Fruit fly (Drosophila melanogaster): Measurements from ENCODE around the gene Ak3.

Gene Ak3

dm6 chr3R:10885422-10886081 is 3.8 kb downstream of the Ak3 start, which contains the start of gene Leash:
Gene Leash, plus strand, starts transcription at chr3R:10885540.
- TF ChIP-seq CG32121 (GFP tag; IDR thresholded peaks at IDR 0.05) (peak; percentile 29; the same call in 1 of the 2 replicates), CG17806 (tag; optimal IDR thresholded peaks at IDR 0.05) (no peak), Pif1A (GFP tag; optimal IDR thresholded peaks at IDR 0.05) (no peak), CG13204 (GFP tag; optimal IDR thresholded peaks at IDR 0.05) (peak; percentile 36), fd96Ca (GFP tag; IDR thresholded peaks at IDR 0.05) (0 out of 3 replicates have a peak, but pooled peaks have one; percentile 37), CG4496 (GFP tag; IDR thresholded peaks at IDR 0.05) (peak; percentile 6; the same call in 1 of the 3 replicates), CG34367 (tag; optimal IDR thresholded peaks at IDR 0.05) (no peak), CG8159 (tag; optimal IDR thresholded peaks at IDR 0.05) (peak; percentile 75)

- no peak for TF ChIP-seq CG8159 (tag; optimal IDR thresholded peaks at IDR 0.05)
- TF ChIP-seq gl (tag; optimal IDR thresholded peaks at IDR 0.05), result no peak
- TF ChIP-seq Pif1A (GFP tag; optimal IDR thresholded peaks at IDR 0.05), result no peak
- no peak for TF ChIP-seq CG17806 (tag; optimal IDR thresholded peaks at IDR 0.05)
- no peak for TF ChIP-seq Ets98B (GFP tag; IDR thresholded peaks at IDR 0.05)
- TF ChIP-seq CG32121 (GFP tag; IDR thresholded peaks at IDR 0.05), result no peak
- no peak for TF ChIP-seq CG14655 (GFP tag; optimal IDR thresholded peaks at IDR 0.05)
- TF ChIP-seq fd96Ca (GFP tag; IDR thresholded peaks at IDR 0.05), result no peak
- no peak for TF ChIP-seq Pif1B (GFP tag; optimal IDR thresholded peaks at IDR 0.05)
- TF ChIP-seq Snoo (tag; optimal IDR thresholded peaks at IDR 0.05), result no peak
- TF ChIP-seq CG34367 (tag; optimal IDR thresholded peaks at IDR 0.05), result no peak
- TF ChIP-seq D1 (tag; optimal IDR thresholded peaks at IDR 0.05), result no peak
- TF ChIP-seq CG8301 (tag; optimal IDR thresholded peaks at IDR 0.05), result no peak
- TF ChIP-seq rn (GFP tag; IDR thresholded peaks at IDR 0.05), result no peak
- no peak for TF ChIP-seq CG13204 (GFP tag; optimal IDR thresholded peaks at IDR 0.05)
These were observed 4.5 kb downstream of the Ak3 start, which contains the start of gene CG14696 for dm6 chr3R:10884678-10885421. Gene CG14696, minus strand, starts transcription at chr3R:10885001.

dm6 chr3R:10884031-10884677 is 5.2 kb downstream of the Ak3 start:
- TF ChIP-seq fd96Ca (GFP tag; IDR thresholded peaks at IDR 0.05) (peak; percentile 27; the same call in 1 of the 3 replicates), CG8159 (tag; optimal IDR thresholded peaks at IDR 0.05) (no peak), CG4496 (GFP tag; IDR thresholded peaks at IDR 0.05) (peak; percentile 68), Pif1B (GFP tag; optimal IDR thresholded peaks at IDR 0.05) (no peak), Snoo (tag; optimal IDR thresholded peaks at IDR 0.05) (no peak), CG17806 (tag; optimal IDR thresholded peaks at IDR 0.05) (no peak), gl (tag; optimal IDR thresholded peaks at IDR 0.05) (no peak), D1 (tag; optimal IDR thresholded peaks at IDR 0.05) (no peak), Ets98B (GFP tag; IDR thresholded peaks at IDR 0.05) (peak; percentile 38; the same call in 1 of the 2 replicates), CG15710 (tag; optimal IDR thresholded peaks at IDR 0.05) (no peak), CG34367 (tag; optimal IDR thresholded peaks at IDR 0.05) (no peak), CG10348 (GFP tag; IDR thresholded peaks at IDR 0.05) (no peak), CG13204 (GFP tag; optimal IDR thresholded peaks at IDR 0.05) (no peak), CG32121 (GFP tag; IDR thresholded peaks at IDR 0.05) (peak; percentile 59), CG12605 (GFP tag; IDR thresholded peaks at IDR 0.05) (0 out of 2 replicates have a peak, but pooled peaks have one; percentile 19), CG14655 (GFP tag; optimal IDR thresholded peaks at IDR 0.05) (no peak), rn (GFP tag; IDR thresholded peaks at IDR 0.05) (no peak), CG9948 (tag; optimal IDR thresholded peaks at IDR 0.05) (no peak)

dm6 chr3R:10881824-10882559 is 7.4 kb downstream of the Ak3 start, which contains the start of gene Tpc1:
Gene Tpc1, minus strand, starts transcription at chr3R:10882188.
- TF ChIP-seq CG12605 (GFP tag; IDR thresholded peaks at IDR 0.05) (no peak; the same call in 1 of the 2 replicates), CG10348 (GFP tag; IDR thresholded peaks at IDR 0.05) (no peak), CG8159 (tag; optimal IDR thresholded peaks at IDR 0.05) (no peak), CG14655 (GFP tag; optimal IDR thresholded peaks at IDR 0.05) (no peak), CG32121 (GFP tag; IDR thresholded peaks at IDR 0.05) (no peak), fd96Ca (GFP tag; IDR thresholded peaks at IDR 0.05) (no peak), CG17806 (tag; optimal IDR thresholded peaks at IDR 0.05) (no peak), CG13204 (GFP tag; optimal IDR thresholded peaks at IDR 0.05) (peak; percentile 95), Pif1B (GFP tag; optimal IDR thresholded peaks at IDR 0.05) (no peak), CG4496 (GFP tag; IDR thresholded peaks at IDR 0.05) (no peak), Ets98B (GFP tag; IDR thresholded peaks at IDR 0.05) (peak; percentile 27; the same call in 1 of the 2 replicates), D1 (tag; optimal IDR thresholded peaks at IDR 0.05) (no peak), rn (GFP tag; IDR thresholded peaks at IDR 0.05) (no peak), CG34367 (tag; optimal IDR thresholded peaks at IDR 0.05) (no peak), CG8301 (tag; optimal IDR thresholded peaks at IDR 0.05) (peak; percentile 4), CG9948 (tag; optimal IDR thresholded peaks at IDR 0.05) (no peak), Snoo (tag; optimal IDR thresholded peaks at IDR 0.05) (peak; percentile 61), Pif1A (GFP tag; optimal IDR thresholded peaks at IDR 0.05) (no peak), gl (tag; optimal IDR thresholded peaks at IDR 0.05) (no peak), EcR (GFP tag; optimal IDR thresholded peaks at IDR 0.05) (peak; percentile 53), CG15710 (tag; optimal IDR thresholded peaks at IDR 0.05) (peak; percentile 5)

All from whole organism, pupa.